Fruit fly (Drosophila melanogaster) whole organism, embryonic: ENCODE results near the gene CG9782.

Experiments
- Atf6 ChIP-seq: fragments of 200-800 bp; sonication (Bioruptor generic); IDR thresholded peaks from 2 replicates; pipeline ENCODE4 v1.3.6; 2022; ENCODE audit warnings: missing biosample characterization, missing genetic modification characterization
- B-H2 ChIP-seq: fragments of 200-800 bp; sonication (Bioruptor generic); optimal IDR thresholded peaks from 2 replicates; lab custom pipeline; 2018; ENCODE audit warnings: missing biosample characterization, mild to moderate bottlenecking, missing genetic modification characterization
- CG10147 ChIP-seq: fragments of 200-800 bp; sonication (Bioruptor generic); optimal IDR thresholded peaks from 2 replicates; lab custom pipeline; 2019; ENCODE audit warnings: missing biosample characterization, mild to moderate bottlenecking, missing genetic modification characterization, moderate library complexity
- CG10267 ChIP-seq: fragments of 200-800 bp; sonication (Bioruptor generic); optimal IDR thresholded peaks from 2 replicates; lab custom pipeline; 2018; ENCODE audit warnings: missing biosample characterization, mild to moderate bottlenecking, missing genetic modification characterization, moderate library complexity
- CG10654 ChIP-seq: fragments of 200-800 bp; sonication (Bioruptor generic); optimal IDR thresholded peaks from 2 replicates; lab custom pipeline; 2016; ENCODE audit warnings: missing biosample characterization, missing genetic modification characterization
- CG11085 ChIP-seq: fragments of 200-800 bp; sonication (Bioruptor generic); IDR thresholded peaks from 2 replicates; pipeline ENCODE4 v1.3.6; 2022; ENCODE audit warnings: missing biosample characterization, missing genetic modification characterization
- CG12071 ChIP-seq: fragments of 200-800 bp; sonication (Bioruptor generic); optimal IDR thresholded peaks from 3 replicates; lab custom pipeline; 2018; ENCODE audit warnings: missing biosample characterization, mild to moderate bottlenecking, missing genetic modification characterization
- CG14050 ChIP-seq: fragments of 200-800 bp; sonication (Bioruptor generic); IDR thresholded peaks from 3 replicates; pipeline ENCODE4 v1.3.6; 2022; ENCODE audit warnings: missing biosample characterization, missing genetic modification characterization
- CG14667 ChIP-seq: fragments of 200-800 bp; sonication (Bioruptor generic); IDR thresholded peaks from 2 replicates; pipeline ENCODE4 v1.3.6; 2022; ENCODE audit warnings: missing biosample characterization, missing genetic modification characterization
- CG18619 ChIP-seq: fragments of 200-800 bp; sonication (Bioruptor generic); optimal IDR thresholded peaks from 3 replicates; lab custom pipeline; 2017; ENCODE audit warnings: missing biosample characterization, mild to moderate bottlenecking, missing genetic modification characterization
- CG2116 ChIP-seq: fragments of 200-800 bp; sonication (Bioruptor generic); optimal IDR thresholded peaks from 3 replicates; lab custom pipeline; 2018; ENCODE audit warnings: missing biosample characterization, mild to moderate bottlenecking, missing genetic modification characterization
- CG2202 ChIP-seq: fragments of 200-800 bp; sonication (Bioruptor generic); optimal IDR thresholded peaks from 2 replicates; lab custom pipeline; 2018; ENCODE audit warnings: missing biosample characterization, mild to moderate bottlenecking, missing genetic modification characterization
- CG2712 ChIP-seq: fragments of 200-800 bp; optimal IDR thresholded peaks from 3 replicates; lab custom pipeline; 2019; ENCODE audit warnings: missing biosample characterization, mild to moderate bottlenecking, missing genetic modification characterization, moderate library complexity
- CG32532 ChIP-seq: fragments of 200-800 bp; sonication (Bioruptor generic); IDR thresholded peaks from 2 replicates; pipeline ENCODE4 v1.3.6; 2022; ENCODE audit warnings: missing biosample characterization, missing genetic modification characterization
- CG32772 ChIP-seq: fragments of 200-800 bp; sonication (Bioruptor generic); IDR thresholded peaks from 2 replicates; pipeline ENCODE4 v1.3.6; 2022; ENCODE audit warnings: missing biosample characterization, missing genetic modification characterization
- CG43689 ChIP-seq: fragments of 200-800 bp; sonication (Bioruptor generic); IDR thresholded peaks from 2 replicates; pipeline ENCODE4 v1.3.6; 2022; ENCODE audit warnings: missing biosample characterization, missing genetic modification characterization
- CG6813 ChIP-seq: fragments of 200-800 bp; sonication (Bioruptor generic); optimal IDR thresholded peaks from 2 replicates; lab custom pipeline; 2017; ENCODE audit warnings: missing biosample characterization, missing genetic modification characterization, mild to moderate bottlenecking, moderate library complexity, missing genetic modification reagents
- CG7271 ChIP-seq: fragments of 200-800 bp; sonication (Bioruptor generic); optimal IDR thresholded peaks from 2 replicates; lab custom pipeline; 2018; ENCODE audit warnings: missing biosample characterization, mild to moderate bottlenecking, missing genetic modification characterization, moderate library complexity
- CG7786 ChIP-seq: fragments of 200-800 bp; sonication (Bioruptor generic); optimal IDR thresholded peaks from 2 replicates; lab custom pipeline; 2016; ENCODE audit warnings: missing biosample characterization, missing genetic modification characterization
- CG7928 ChIP-seq: fragments of 200-800 bp; sonication (Bioruptor generic); optimal IDR thresholded peaks from 2 replicates; lab custom pipeline; 2017; ENCODE audit warnings: missing biosample characterization, mild to moderate bottlenecking, missing genetic modification characterization
- CG7963 ChIP-seq: fragments of 200-800 bp; sonication (Bioruptor generic); IDR thresholded peaks from 3 replicates; pipeline ENCODE4 v1.3.6; 2022; ENCODE audit warnings: missing biosample characterization, missing genetic modification characterization; ENCODE audit not compliant: partially characterized antibody
- CG8290 ChIP-seq, 3 experiments: fragments of 200-800 bp; sonication (Bioruptor generic); optimal IDR thresholded peaks; 2 replicates each; lab custom pipeline; 2016 to 2019; ENCODE audit warnings: missing biosample characterization in 3 of 3, missing genetic modification characterization in 3 of 3, mild to moderate bottlenecking in 2 of 3, moderate library complexity in 1 of 3
- CG8359 ChIP-seq: fragments of 200-800 bp; sonication (Bioruptor generic); optimal IDR thresholded peaks from 2 replicates; lab custom pipeline; 2017; ENCODE audit warnings: missing biosample characterization, mild to moderate bottlenecking, missing genetic modification characterization, borderline replicate concordance
- CG9437 ChIP-seq: fragments of 200-800 bp; sonication (Bioruptor generic); optimal IDR thresholded peaks from 2 replicates; lab custom pipeline; 2018; ENCODE audit warnings: missing biosample characterization, mild to moderate bottlenecking, missing genetic modification characterization
- CHES-1-like ChIP-seq: fragments of 200-800 bp; sonication (Bioruptor generic); optimal IDR thresholded peaks from 2 replicates; lab custom pipeline; 2016; ENCODE audit warnings: missing biosample characterization, missing genetic modification characterization
- Camta ChIP-seq: fragments of 200-800 bp; sonication (Bioruptor generic); optimal IDR thresholded peaks from 2 replicates; lab custom pipeline; 2016; ENCODE audit warnings: missing biosample characterization, missing genetic modification characterization
- CrebB ChIP-seq: fragments of 200-800 bp; sonication (Bioruptor generic); optimal IDR thresholded peaks from 3 replicates; lab custom pipeline; 2018; ENCODE audit warnings: missing biosample characterization, mild to moderate bottlenecking, missing genetic modification characterization
- Dad ChIP-seq: fragments of 200-800 bp; sonication (Bioruptor generic); optimal IDR thresholded peaks from 3 replicates; lab custom pipeline; 2016; ENCODE audit warnings: missing biosample characterization, missing genetic modification characterization
- Doc3 ChIP-seq: fragments of 200-800 bp; sonication (Bioruptor generic); IDR thresholded peaks from 3 replicates; pipeline ENCODE4 v1.3.6; 2022; ENCODE audit warnings: missing biosample characterization, missing genetic modification characterization; ENCODE audit not compliant: partially characterized antibody
- E2f1 ChIP-seq: fragments of 200-800 bp; sonication (Bioruptor generic); IDR thresholded peaks from 2 replicates; pipeline ENCODE4 v1.3.6; 2022; ENCODE audit warnings: missing biosample characterization, missing genetic modification characterization
- Ets97D ChIP-seq: fragments of 200-800 bp; sonication (Bioruptor generic); optimal IDR thresholded peaks from 3 replicates; lab custom pipeline; 2016; ENCODE audit warnings: missing biosample characterization, missing genetic modification characterization
- Hr3 ChIP-seq: fragments of 200-800 bp; sonication (Bioruptor generic); optimal IDR thresholded peaks from 3 replicates; lab custom pipeline; 2016; ENCODE audit warnings: missing biosample characterization, missing genetic modification characterization
- Hr78 ChIP-seq, 2 experiments: fragments of 200-800 bp in 1 of 2; fragments of >200 bp in 1 of 2; sonication (Bioruptor generic) in 1 of 2; optimal IDR thresholded peaks; 2 replicates each; lab custom pipeline; 2017 to 2019; ENCODE audit warnings: missing biosample characterization in 2 of 2, missing genetic modification characterization in 2 of 2, mild to moderate bottlenecking in 1 of 2, moderate library complexity in 1 of 2
- NFAT ChIP-seq: fragments of 200-800 bp; sonication (Bioruptor generic); IDR thresholded peaks from 2 replicates; pipeline ENCODE4 v1.3.6; 2022; ENCODE audit warnings: missing biosample characterization, missing genetic modification characterization
- Neu2 ChIP-seq: fragments of 200-800 bp; sonication (Bioruptor generic); optimal IDR thresholded peaks from 3 replicates; lab custom pipeline; 2016; ENCODE audit warnings: missing biosample characterization, missing genetic modification characterization, borderline replicate concordance
- Vsx1 ChIP-seq: fragments of 200-800 bp; sonication (Bioruptor generic); optimal IDR thresholded peaks from 2 replicates; lab custom pipeline; 2017; ENCODE audit warnings: missing biosample characterization, mild to moderate bottlenecking, missing genetic modification characterization, missing genetic modification reagents
- ac ChIP-seq: fragments of 200-800 bp; sonication (Bioruptor generic); optimal IDR thresholded peaks from 3 replicates; lab custom pipeline; 2017; ENCODE audit warnings: missing biosample characterization, mild to moderate bottlenecking, missing genetic modification characterization
- bbx ChIP-seq: fragments of 200-800 bp; sonication (Bioruptor generic); IDR thresholded peaks from 2 replicates; pipeline ENCODE4 v1.3.6; 2022; ENCODE audit warnings: missing biosample characterization, missing genetic modification characterization; ENCODE audit not compliant: partially characterized antibody
- esg ChIP-seq: fragments of 200-800 bp; sonication (Bioruptor generic); conservative IDR thresholded peaks from 2 replicates; pipeline ENCODE4 v1.3.6; 2022; ENCODE audit warnings: missing biosample characterization, missing genetic modification characterization
- insv ChIP-seq, 2 experiments: fragments of 200-800 bp; sonication (Bioruptor generic); optimal IDR thresholded peaks; 3 replicates each; lab custom pipeline; 2016 to 2018; ENCODE audit warnings: missing biosample characterization in 2 of 2, missing genetic modification characterization in 2 of 2
- jumu ChIP-seq: fragments of 200-800 bp; sonication (Bioruptor generic); optimal IDR thresholded peaks from 3 replicates; lab custom pipeline; 2016; ENCODE audit warnings: missing biosample characterization, missing genetic modification characterization
- klu ChIP-seq: fragments of 200-800 bp; sonication (Bioruptor generic); IDR thresholded peaks from 2 replicates; pipeline ENCODE4 v1.3.6; 2022; ENCODE audit warnings: missing biosample characterization, missing genetic modification characterization
- knrl ChIP-seq: fragments of 200-800 bp; sonication (Bioruptor generic); IDR thresholded peaks from 3 replicates; pipeline ENCODE4 v1.3.6; 2022; ENCODE audit warnings: missing biosample characterization, missing genetic modification characterization; ENCODE audit not compliant: partially characterized antibody
- lbe ChIP-seq: fragments of 200-800 bp; sonication (Bioruptor generic); optimal IDR thresholded peaks from 2 replicates; lab custom pipeline; 2016; ENCODE audit warnings: missing biosample characterization, mild to moderate bottlenecking, missing genetic modification characterization
- lmd ChIP-seq: fragments of 200-800 bp; sonication (Bioruptor generic); IDR thresholded peaks from 2 replicates; pipeline ENCODE4 v1.3.6; 2022; ENCODE audit warnings: missing biosample characterization, missing genetic modification characterization
- nmo ChIP-seq: fragments of 200-800 bp; sonication (Bioruptor generic); optimal IDR thresholded peaks from 2 replicates; lab custom pipeline; 2018; ENCODE audit warnings: missing biosample characterization, mild to moderate bottlenecking, missing genetic modification characterization, moderate library complexity
- nom ChIP-seq: fragments of 200-800 bp; sonication (Bioruptor generic); optimal IDR thresholded peaks from 2 replicates; lab custom pipeline; 2017; ENCODE audit warnings: missing biosample characterization, missing genetic modification characterization, mild to moderate bottlenecking, moderate library complexity, missing genetic modification reagents
- rib ChIP-seq: fragments of 200-800 bp; sonication (Bioruptor generic); IDR thresholded peaks from 2 replicates; pipeline ENCODE4 v1.3.6; 2022; ENCODE audit warnings: missing biosample characterization, missing genetic modification characterization
- tup ChIP-seq: fragments of 200-800 bp; sonication (Bioruptor generic); optimal IDR thresholded peaks from 2 replicates; lab custom pipeline; 2016; ENCODE audit warnings: missing biosample characterization, mild to moderate bottlenecking, missing genetic modification characterization, moderate library complexity
- wek ChIP-seq: fragments of 200-800 bp; sonication (Bioruptor generic); optimal IDR thresholded peaks from 3 replicates; lab custom pipeline; 2018; ENCODE audit warnings: missing biosample characterization, mild to moderate bottlenecking, missing genetic modification characterization, moderate library complexity

Gene CG9782

DNA sequence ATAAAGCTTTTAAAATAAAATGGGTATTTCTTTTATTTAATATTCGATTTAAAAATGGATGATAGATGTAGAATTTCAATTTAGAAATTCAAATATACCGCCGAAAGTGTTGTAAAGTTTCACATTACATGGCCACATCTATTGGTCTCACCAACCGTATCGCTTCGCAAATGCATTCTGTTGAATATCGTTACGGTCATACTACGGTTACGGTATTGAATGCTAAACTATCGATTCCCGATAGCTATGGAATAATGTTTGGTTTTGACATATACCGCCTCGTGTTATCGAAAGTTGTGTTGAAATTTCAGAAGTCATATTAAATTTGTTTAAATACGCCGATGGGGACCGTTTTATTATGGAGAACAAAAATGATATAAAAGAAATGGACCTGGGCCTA is 29.7 kb upstream of the CG9782 start, which contains the start of the genes CG32573 and CG42512 (continued):
- TF ChIP-seq ac (no peak), lmd (GFP tag; lab: Robert Waterston, UW) (no peak), Hr3 (GFP tag; lab: Kevin White, UChicago) (no peak), jumu (no peak), Doc3 (GFP tag; lab: Robert Waterston, UW) (peak; percentile 62; the same call in 2 of the 3 replicates), nom (GFP tag; lab: Kevin White, UChicago) (no peak), CG43689 (no peak), CHES-1-like (no peak), CG7786 (GFP tag; lab: Kevin White, UChicago) (no peak), CG12071 (GFP tag; lab: Kevin White, UChicago) (no peak), insv (GFP tag; optimal IDR thresholded peaks at IDR 0.05; lab: Kevin White, UChicago) (peak in 1 of 2 experiments; percentile 71), CG11085 (GFP tag; lab: Robert Waterston, UW) (no peak), CG8359 (GFP tag; lab: Kevin White, UChicago) (no peak), Ets97D (peak; percentile 71), CG32772 (GFP tag; lab: Robert Waterston, UW) (no peak), Dad (GFP tag; lab: Kevin White, UChicago) (no peak), CG6813 (no peak), CG14050 (no peak), CG10147 (GFP tag; lab: Kevin White, UChicago) (no peak), CG18619 (GFP tag; lab: Kevin White, UChicago) (no peak), B-H2 (GFP tag; lab: Kevin White, UChicago) (peak; percentile 43), CG8290 (GFP tag; optimal IDR thresholded peaks at IDR 0.05; lab: Kevin White, UChicago) (no peak), CG8290 (tag; optimal IDR thresholded peaks at IDR 0.05; lab: Kevin White, UChicago) (peak in 1 of 2 experiments; percentile 71), wek (GFP tag; lab: Kevin White, UChicago) (no peak), CG10654 (GFP tag; lab: Kevin White, UChicago) (no peak), Camta (GFP tag; lab: Kevin White, UChicago) (no peak), klu (no peak), CG7271 (tag; lab: Kevin White, UChicago) (no peak), Atf6 (no peak), NFAT (GFP tag; lab: Robert Waterston, UW) (no peak), knrl (GFP tag; lab: Robert Waterston, UW) (peak; percentile 40; the same call in 1 of the 3 replicates), bbx (GFP tag; lab: Robert Waterston, UW) (peak; percentile 78), nmo (GFP tag; lab: Kevin White, UChicago) (peak; percentile 23), Vsx1 (GFP tag; lab: Kevin White, UChicago) (no peak), CG14667 (GFP tag; lab: Robert Waterston, UW) (no peak), CG2116 (GFP tag; lab: Kevin White, UChicago) (peak; percentile 71), Neu2 (GFP tag; lab: Kevin White, UChicago) (no peak), rib (no peak), tup (GFP tag; lab: Kevin White, UChicago) (no peak), CG10267 (tag; lab: Kevin White, UChicago) (peak; percentile 91), E2f1 (GFP tag; lab: Robert Waterston, UW) (no peak), CG2202 (no peak), CG7928 (GFP tag; lab: Kevin White, UChicago) (no peak), CG2712 (tag; lab: Kevin White, UChicago) (peak; percentile 12), lbe (GFP tag; lab: Kevin White, UChicago) (no peak), CG7963 (GFP tag; lab: Robert Waterston, UW) (peak; percentile 69), CG9437 (GFP tag; lab: Kevin White, UChicago) (peak; percentile 77), CG32532 (GFP tag; lab: Robert Waterston, UW) (no peak), Hr78 (GFP tag; optimal IDR thresholded peaks at IDR 0.05; lab: Kevin White, UChicago) (no peak), esg (GFP tag; lab: Robert Waterston, UW) (no peak), CrebB (tag; lab: Kevin White, UChicago) (no peak)
